Fruit fly (Drosophila melanogaster) whole organism, adult: ENCODE data around the gene COX7AL.

Experiments
- CG11617 ChIP-seq: fragments of 200-800 bp; sonication (Bioruptor generic); optimal IDR thresholded peaks from 2 replicates; lab custom pipeline; 2017; ENCODE audit warnings: mild to moderate bottlenecking, missing biosample characterization, missing genetic modification reagents, missing genetic modification characterization
- CG12768 ChIP-seq: fragments of 200-800 bp; sonication (Bioruptor generic); optimal IDR thresholded peaks from 2 replicates; lab custom pipeline; 2017; ENCODE audit warnings: missing biosample characterization, missing genetic modification characterization, mild to moderate bottlenecking, moderate library complexity, missing genetic modification reagents
- CG14711 ChIP-seq: fragments of 200-800 bp; sonication (Bioruptor generic); optimal IDR thresholded peaks from 2 replicates; lab custom pipeline; 2018; ENCODE audit warnings: missing biosample characterization, mild to moderate bottlenecking, missing genetic modification characterization, moderate library complexity
- CG1620 ChIP-seq: fragments of 200-800 bp; sonication (Bioruptor generic); optimal IDR thresholded peaks from 2 replicates; lab custom pipeline; 2016; ENCODE audit warnings: missing biosample characterization, missing genetic modification characterization
- CG33017 ChIP-seq: fragments of 200-800 bp; sonication (Bioruptor generic); optimal IDR thresholded peaks from 2 replicates; lab custom pipeline; 2018; ENCODE audit warnings: missing biosample characterization, mild to moderate bottlenecking, missing genetic modification characterization, moderate library complexity
- CG5204 ChIP-seq: fragments of 200-800 bp; sonication (Bioruptor generic); optimal IDR thresholded peaks from 2 replicates; lab custom pipeline; 2016; ENCODE audit warnings: missing biosample characterization, missing genetic modification characterization
- CG7045 ChIP-seq: fragments of 200-800 bp; sonication (Bioruptor generic); optimal IDR thresholded peaks from 2 replicates; lab custom pipeline; 2017; ENCODE audit warnings: missing biosample characterization, mild to moderate bottlenecking, missing genetic modification characterization
- Clk ChIP-seq: fragments of 200-800 bp; sonication (Bioruptor generic); optimal IDR thresholded peaks from 2 replicates; lab custom pipeline; 2017; ENCODE audit warnings: missing biosample characterization, missing genetic modification characterization
- Crg-1 ChIP-seq: fragments of 200-800 bp; sonication (Bioruptor generic); optimal IDR thresholded peaks from 2 replicates; lab custom pipeline; 2016; ENCODE audit warnings: missing biosample characterization, missing genetic modification characterization
- Mnt ChIP-seq: fragments of 200-800 bp; sonication (Bioruptor generic); optimal IDR thresholded peaks from 2 replicates; lab custom pipeline; 2016; ENCODE audit warnings: missing biosample characterization, mild to moderate bottlenecking, missing genetic modification characterization
- bab1 ChIP-seq: fragments of 200-800 bp; sonication (Bioruptor generic); optimal IDR thresholded peaks from 3 replicates; lab custom pipeline; 2019; ENCODE audit warnings: missing biosample characterization, mild to moderate bottlenecking, missing genetic modification characterization, moderate library complexity
- cic ChIP-seq: fragments of 200-800 bp; sonication (Bioruptor generic); optimal IDR thresholded peaks from 2 replicates; lab custom pipeline; 2017; ENCODE audit warnings: missing biosample characterization, mild to moderate bottlenecking, missing genetic modification characterization, moderate library complexity
- cnc ChIP-seq, 2 experiments: fragments of >200 bp; optimal IDR thresholded peaks; 2 replicates each; lab custom pipeline; 2017
- kay ChIP-seq: fragments of 200-800 bp; sonication (Bioruptor generic); peaks from one replicate; lab custom pipeline; 2016; ENCODE audit warnings: missing biosample characterization, missing genetic modification characterization, borderline replicate concordance
- ovo ChIP-seq: fragments of 200-800 bp; sonication (Bioruptor generic); optimal IDR thresholded peaks from 2 replicates; lab custom pipeline; 2016; ENCODE audit warnings: missing biosample characterization, missing genetic modification characterization
- pad ChIP-seq: fragments of 200-800 bp; sonication (Bioruptor generic); optimal IDR thresholded peaks from 3 replicates; lab custom pipeline; 2017; ENCODE audit warnings: missing biosample characterization, missing genetic modification characterization, mild to moderate bottlenecking, moderate library complexity, missing genetic modification reagents
- tj ChIP-seq: fragments of 200-800 bp; sonication (Bioruptor generic); optimal IDR thresholded peaks from 3 replicates; lab custom pipeline; 2017; ENCODE audit warnings: missing biosample characterization, mild to moderate bottlenecking, missing genetic modification characterization, moderate library complexity
- toe ChIP-seq: fragments of 200-800 bp; sonication (Bioruptor generic); optimal IDR thresholded peaks from 2 replicates; lab custom pipeline; 2016; ENCODE audit warnings: missing biosample characterization, missing genetic modification characterization

Gene COX7AL

DNA sequence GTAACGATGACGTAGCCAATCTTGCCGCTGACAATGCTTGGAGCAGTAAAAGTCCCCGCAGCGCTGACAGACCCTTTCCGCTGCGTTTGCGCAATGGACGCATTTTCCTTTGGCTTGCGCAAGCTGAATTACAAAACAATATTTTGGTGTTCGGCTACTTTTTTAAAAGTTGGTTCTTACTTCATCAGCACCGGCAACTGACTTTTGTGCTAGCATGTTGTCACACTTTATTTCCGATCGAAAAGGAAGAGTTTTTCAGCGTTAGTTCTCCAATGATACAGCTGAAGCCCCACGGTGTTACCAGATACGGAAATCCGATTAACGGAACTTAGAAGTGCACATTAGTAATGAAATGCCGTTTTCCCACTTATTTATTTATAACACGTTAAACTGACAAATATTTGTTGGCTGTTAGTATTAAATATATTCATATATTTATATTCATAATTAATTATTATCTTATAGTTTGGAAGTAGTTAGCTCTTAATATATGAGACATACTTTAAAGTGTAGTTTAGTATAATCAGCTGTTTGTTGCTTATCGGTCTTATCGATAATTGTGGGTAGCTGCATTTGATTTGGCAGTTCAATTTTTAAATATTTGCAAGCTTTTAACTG, 18.9 kb downstream of the COX7AL start, which contains the start of the genes Veneno and CG7963:
TSS of gene Veneno (minus strand) at position 296 of the 618 bp plus-strand sequence.
TSS of gene CG7963 (plus strand) at position 568 of the 618 bp plus-strand sequence.
- no peak for TF ChIP-seq kay (GFP tag; lab: Kevin White, UChicago)
- peak; percentile 4 for TF ChIP-seq bab1 (GFP tag; lab: Kevin White, UChicago)
- TF ChIP-seq pad, result no peak
- TF ChIP-seq tj (GFP tag; lab: Kevin White, UChicago), result peak; percentile 65
- TF ChIP-seq CG1620, result no peak
- no peak for TF ChIP-seq cnc (optimal IDR thresholded peaks at IDR 0.05; lab: Kevin White, UChicago)
- no peak for TF ChIP-seq CG14711
- TF ChIP-seq Clk (GFP tag; lab: Kevin White, UChicago), result no peak
- no peak for TF ChIP-seq cic (GFP tag; lab: Kevin White, UChicago)
- TF ChIP-seq Crg-1 (GFP tag; lab: Kevin White, UChicago), result no peak
- no peak for TF ChIP-seq CG11617 (GFP tag; lab: Kevin White, UChicago)
- TF ChIP-seq CG5204 (GFP tag; lab: Kevin White, UChicago), result no peak
- no peak for TF ChIP-seq CG33017
- peak; percentile 68 for TF ChIP-seq ovo

DNA sequence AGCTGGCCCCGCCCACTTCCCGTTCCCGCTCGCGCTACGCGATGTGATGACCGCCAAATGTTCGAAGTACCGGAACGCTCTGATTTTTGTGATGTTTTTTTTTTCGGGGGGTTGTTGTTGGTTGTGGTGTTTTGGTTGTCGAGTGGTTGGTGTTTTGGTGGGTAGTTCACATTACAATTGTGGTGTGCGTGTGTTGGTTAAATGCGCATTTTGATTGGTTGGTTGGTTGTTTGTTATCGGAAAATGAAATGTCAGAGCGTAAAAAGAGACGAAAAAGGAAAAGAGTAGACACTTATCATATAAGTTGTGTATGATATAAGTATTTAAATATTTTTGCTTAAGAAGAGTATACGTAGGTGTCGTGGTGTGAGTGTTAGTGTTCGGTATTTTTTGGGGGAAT, 25.1 kb downstream of the COX7AL start:
- TF ChIP-seq CG5204 (GFP tag; lab: Kevin White, UChicago) (no peak), Mnt (GFP tag; lab: Kevin White, UChicago) (no peak)

DNA sequence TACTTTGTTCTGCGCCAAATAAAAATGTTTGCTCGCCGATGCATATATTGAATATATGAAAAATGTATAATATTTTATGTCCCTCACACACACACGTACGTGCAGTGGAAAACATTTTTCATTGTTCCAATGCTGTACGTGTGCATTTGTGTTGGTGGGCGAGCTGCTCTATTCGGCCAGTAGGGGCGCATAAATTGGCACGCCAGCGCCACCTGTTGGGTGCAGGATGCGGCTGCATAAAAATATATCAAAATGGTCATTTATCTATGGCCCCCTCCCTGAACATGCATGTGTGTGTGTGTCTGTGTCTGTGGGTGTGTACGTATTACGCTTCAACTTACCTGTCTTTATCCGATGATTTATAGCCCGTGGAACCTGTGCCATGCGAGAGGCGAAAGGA, 46.2 kb downstream of the COX7AL start:
- TF ChIP-seq bab1 (GFP tag; lab: Kevin White, UChicago) (no peak), CG12768 (GFP tag; lab: Kevin White, UChicago) (no peak), Mnt (GFP tag; lab: Kevin White, UChicago) (no peak), ovo (no peak), CG14711 (no peak), CG1620 (no peak), CG33017 (no peak), Crg-1 (GFP tag; lab: Kevin White, UChicago) (no peak), Clk (GFP tag; lab: Kevin White, UChicago) (no peak), kay (GFP tag; lab: Kevin White, UChicago) (no peak), CG7045 (no peak), tj (GFP tag; lab: Kevin White, UChicago) (no peak), cnc (optimal IDR thresholded peaks at IDR 0.05; lab: Kevin White, UChicago) (no peak), toe (no peak)
